Worm (Caenorhabditis elegans): ENCODE measurements around the gene del-6.

- TF ChIP-seq ztf-23 (GFP tag; IDR thresholded peaks at IDR 0.05) (no peak), ref-1 (GFP tag; conservative IDR thresholded peaks at IDR 0.05) (no peak), med-1 (GFP tag; optimal IDR thresholded peaks at IDR 0.05; ENCODE audit: insufficient read depth) (no peak)
Observed at ce11 chrV:10532725-10533124, 40.0 kb upstream of the del-6 start, which contains the start of gene txt-10.

Data from whole organism, midembryonic.